Worm (Caenorhabditis elegans): ENCODE results near the gene sdz-18.

- TF ChIP-seq W03F9.2 (tag; optimal IDR thresholded peaks at IDR 0.05), result no peak
- no peak for TF ChIP-seq him-1 (tag; optimal IDR thresholded peaks at IDR 0.05)
These were observed 2.9 kb downstream of the sdz-18 start, which contains the start of gene fbxb-47 for ce11 chrII:1703363-1703762.
